Fruit fly (Drosophila melanogaster) whole organism, adult: ENCODE data around the gene srl.

ENCODE experiments used
- CG11617 ChIP-seq: fragments of 200-800 bp; sonication (Bioruptor generic); optimal IDR thresholded peaks from 2 replicates; lab custom pipeline; 2017; ENCODE audit warnings: mild to moderate bottlenecking, missing biosample characterization, missing genetic modification reagents, missing genetic modification characterization
- CG12768 ChIP-seq: fragments of 200-800 bp; sonication (Bioruptor generic); optimal IDR thresholded peaks from 2 replicates; lab custom pipeline; 2017; ENCODE audit warnings: missing biosample characterization, missing genetic modification characterization, mild to moderate bottlenecking, moderate library complexity, missing genetic modification reagents
- CG1620 ChIP-seq: fragments of 200-800 bp; sonication (Bioruptor generic); optimal IDR thresholded peaks from 2 replicates; lab custom pipeline; 2016; ENCODE audit warnings: missing biosample characterization, missing genetic modification characterization
- CG5204 ChIP-seq: fragments of 200-800 bp; sonication (Bioruptor generic); optimal IDR thresholded peaks from 2 replicates; lab custom pipeline; 2016; ENCODE audit warnings: missing biosample characterization, missing genetic modification characterization
- CG7045 ChIP-seq: fragments of 200-800 bp; sonication (Bioruptor generic); optimal IDR thresholded peaks from 2 replicates; lab custom pipeline; 2017; ENCODE audit warnings: missing biosample characterization, mild to moderate bottlenecking, missing genetic modification characterization
- Crg-1 ChIP-seq: fragments of 200-800 bp; sonication (Bioruptor generic); optimal IDR thresholded peaks from 2 replicates; lab custom pipeline; 2016; ENCODE audit warnings: missing biosample characterization, missing genetic modification characterization
- Mnt ChIP-seq: fragments of 200-800 bp; sonication (Bioruptor generic); optimal IDR thresholded peaks from 2 replicates; lab custom pipeline; 2016; ENCODE audit warnings: missing biosample characterization, mild to moderate bottlenecking, missing genetic modification characterization
- bab1 ChIP-seq: fragments of 200-800 bp; sonication (Bioruptor generic); optimal IDR thresholded peaks from 3 replicates; lab custom pipeline; 2019; ENCODE audit warnings: missing biosample characterization, mild to moderate bottlenecking, missing genetic modification characterization, moderate library complexity
- cic ChIP-seq: fragments of 200-800 bp; sonication (Bioruptor generic); optimal IDR thresholded peaks from 2 replicates; lab custom pipeline; 2017; ENCODE audit warnings: missing biosample characterization, mild to moderate bottlenecking, missing genetic modification characterization, moderate library complexity
- kay ChIP-seq: fragments of 200-800 bp; sonication (Bioruptor generic); peaks from one replicate; lab custom pipeline; 2016; ENCODE audit warnings: missing biosample characterization, missing genetic modification characterization, borderline replicate concordance
- ovo ChIP-seq: fragments of 200-800 bp; sonication (Bioruptor generic); optimal IDR thresholded peaks from 2 replicates; lab custom pipeline; 2016; ENCODE audit warnings: missing biosample characterization, missing genetic modification characterization
- pad ChIP-seq: fragments of 200-800 bp; sonication (Bioruptor generic); optimal IDR thresholded peaks from 3 replicates; lab custom pipeline; 2017; ENCODE audit warnings: missing biosample characterization, missing genetic modification characterization, mild to moderate bottlenecking, moderate library complexity, missing genetic modification reagents
- toe ChIP-seq: fragments of 200-800 bp; sonication (Bioruptor generic); optimal IDR thresholded peaks from 2 replicates; lab custom pipeline; 2016; ENCODE audit warnings: missing biosample characterization, missing genetic modification characterization

- TF ChIP-seq CG11617 (GFP tag; lab: Kevin White, UChicago) (no peak), toe (GFP tag; lab: Kevin White, UChicago) (no peak), Mnt (GFP tag; lab: Kevin White, UChicago) (no peak), Crg-1 (no peak), pad (GFP tag; lab: Kevin White, UChicago) (no peak), bab1 (no peak), cic (GFP tag; lab: Kevin White, UChicago) (no peak), CG5204 (GFP tag; lab: Kevin White, UChicago) (no peak), CG12768 (GFP tag; lab: Kevin White, UChicago) (no peak), CG7045 (GFP tag; lab: Kevin White, UChicago) (no peak), ovo (GFP tag; lab: Kevin White, UChicago) (no peak), CG1620 (GFP tag; lab: Kevin White, UChicago) (no peak), kay (GFP tag; lab: Kevin White, UChicago) (no peak)
Observed at dm6 chr3R:4437817-4438216, 8.7 kb upstream of the srl start.
